Worm (Caenorhabditis elegans) whole organism, late embryonic: ENCODE measurements around the gene delm-1.
A peak's percentile ranks its signal among the peaks of the same experiment; 100 is the strongest.

Experiments
- C38D4.7 ChIP-seq: fragments of 200-800 bp; sonication (Bioruptor generic); optimal IDR thresholded peaks from 2 replicates; lab custom pipeline; 2018; ENCODE audit warnings: mild to moderate bottlenecking, missing genetic modification characterization, moderate library complexity, missing compliant biosample characterization
- F13H6.1 ChIP-seq: sonication (generic microtip); optimal IDR thresholded peaks from 2 replicates; lab custom pipeline; 2016; ENCODE audit warnings: missing genetic modification characterization, missing compliant biosample characterization
- ama-1 ChIP-seq: fragments of 150-350 bp; optimal IDR thresholded peaks from 2 replicates; lab custom pipeline; 2014
- ceh-14 ChIP-seq: sonication (generic microtip); optimal IDR thresholded peaks from 2 replicates; lab custom pipeline; 2016; ENCODE audit warnings: missing genotype, missing genetic modification characterization, missing compliant biosample characterization
- ceh-22 ChIP-seq: sonication (generic microtip); optimal IDR thresholded peaks from 2 replicates; lab custom pipeline; 2017; ENCODE audit warnings: missing biosample characterization, missing genetic modification characterization
- ceh-24 ChIP-seq: sonication (generic microtip); optimal IDR thresholded peaks from 2 replicates; lab custom pipeline; 2016; ENCODE audit warnings: mild to moderate bottlenecking, missing genetic modification characterization, missing compliant biosample characterization
- ceh-30 ChIP-seq: fragments of 150-350 bp; optimal IDR thresholded peaks from 2 replicates; lab custom pipeline; 2014; ENCODE audit warnings: missing biosample characterization, missing genetic modification characterization
- ceh-31 ChIP-seq: sonication (generic microtip); optimal IDR thresholded peaks from 2 replicates; lab custom pipeline; 2016; ENCODE audit warnings: missing genetic modification characterization, missing compliant biosample characterization
- ceh-45 ChIP-seq: fragments of 200-800 bp; sonication (Bioruptor generic); IDR thresholded peaks from 2 replicates; pipeline ENCODE4 v1.3.6; 2022; ENCODE audit warnings: missing genetic modification reagents, missing genetic modification characterization, missing compliant biosample characterization
- elt-2 ChIP-seq: sonication (generic microtip); optimal IDR thresholded peaks from 2 replicates; lab custom pipeline; 2016; ENCODE audit warnings: missing genetic modification reagents, missing genetic modification characterization, missing compliant biosample characterization
- elt-4 ChIP-seq: sonication (generic microtip); optimal IDR thresholded peaks from 2 replicates; lab custom pipeline; 2016; ENCODE audit warnings: missing genetic modification characterization, missing compliant biosample characterization
- eyg-1 ChIP-seq: sonication (generic microtip); optimal IDR thresholded peaks from 2 replicates; lab custom pipeline; 2016; ENCODE audit warnings: missing genotype, missing genetic modification characterization, missing compliant biosample characterization
- fax-1 ChIP-seq: sonication (generic microtip); optimal IDR thresholded peaks from 2 replicates; lab custom pipeline; 2016; ENCODE audit warnings: missing genotype, missing genetic modification characterization, missing compliant biosample characterization
- fkh-6 ChIP-seq: sonication (generic microtip); optimal IDR thresholded peaks from 2 replicates; lab custom pipeline; 2016; ENCODE audit warnings: missing genetic modification characterization, missing compliant biosample characterization
- hlh-30 ChIP-seq: sonication (generic microtip); optimal IDR thresholded peaks from 2 replicates; lab custom pipeline; 2017; ENCODE audit warnings: antibody characterized with exemption, missing genetic modification characterization, missing compliant biosample characterization; ENCODE audit not compliant: insufficient read depth
- hlh-8 ChIP-seq: sonication (generic microtip); optimal IDR thresholded peaks from 2 replicates; lab custom pipeline; 2016; ENCODE audit warnings: missing genotype, missing genetic modification characterization, missing compliant biosample characterization
- npax-4 ChIP-seq: sonication (generic microtip); optimal IDR thresholded peaks from 2 replicates; lab custom pipeline; 2016; ENCODE audit warnings: missing genetic modification characterization, missing compliant biosample characterization
- odd-2 ChIP-seq: sonication (generic microtip); optimal IDR thresholded peaks from 2 replicates; lab custom pipeline; 2017; ENCODE audit warnings: antibody characterized with exemption, mild to moderate bottlenecking, missing genetic modification characterization, missing compliant biosample characterization
- pha-2 ChIP-seq: sonication (generic microtip); optimal IDR thresholded peaks from 2 replicates; lab custom pipeline; 2017; ENCODE audit warnings: mild to moderate bottlenecking, missing genetic modification characterization, missing compliant biosample characterization
- pqm-1 ChIP-seq: sonication (generic microtip); optimal IDR thresholded peaks from 2 replicates; lab custom pipeline; 2016; ENCODE audit warnings: missing genetic modification characterization, missing compliant biosample characterization
- ref-2 ChIP-seq: sonication (generic microtip); optimal IDR thresholded peaks from 2 replicates; lab custom pipeline; 2016; ENCODE audit warnings: missing genetic modification characterization, missing compliant biosample characterization
- tbx-2 ChIP-seq: sonication (generic microtip); optimal IDR thresholded peaks from 2 replicates; lab custom pipeline; 2016; ENCODE audit warnings: missing genetic modification characterization, missing compliant biosample characterization
- tbx-7 ChIP-seq: sonication (generic microtip); optimal IDR thresholded peaks from 2 replicates; lab custom pipeline; 2016; ENCODE audit warnings: missing genotype, missing genetic modification characterization, missing compliant biosample characterization
- unc-42 ChIP-seq: sonication (generic microtip); optimal IDR thresholded peaks from 2 replicates; lab custom pipeline; 2016; ENCODE audit warnings: missing genotype, missing genetic modification characterization, missing compliant biosample characterization
- unc-86 ChIP-seq: sonication (generic microtip); optimal IDR thresholded peaks from 2 replicates; lab custom pipeline; 2016; ENCODE audit warnings: missing genetic modification characterization, missing compliant biosample characterization
- ztf-16 ChIP-seq: sonication (generic microtip); optimal IDR thresholded peaks from 2 replicates; lab custom pipeline; 2017; ENCODE audit warnings: missing genetic modification characterization, missing compliant biosample characterization

Gene delm-1

DNA sequence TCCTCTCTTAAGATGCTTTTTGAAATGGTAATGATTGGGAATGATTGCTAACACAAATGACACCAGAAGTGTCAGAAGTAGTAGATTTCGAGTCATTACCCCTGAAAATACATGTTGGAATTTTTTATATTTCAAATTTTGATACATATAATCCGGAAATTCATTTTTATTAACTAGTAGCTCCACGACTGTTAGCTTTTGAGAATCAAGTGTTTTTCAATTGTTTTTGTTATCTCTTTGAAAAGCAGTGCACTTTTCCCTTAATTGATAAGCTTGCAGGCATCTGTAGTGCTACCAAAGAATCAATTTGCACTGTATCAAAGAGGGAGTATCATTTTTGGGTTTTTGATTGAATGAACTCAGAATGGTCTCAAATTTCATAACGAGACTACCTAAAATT lies 29.8 kb upstream of the delm-1 start, which contains the start of gene pcp-2:
Gene pcp-2, minus strand, starts transcription at position 101 of the 400 bp plus-strand sequence.
- TF ChIP-seq ceh-30 (tag; lab: Kevin White, UChicago) (no peak), ceh-31 (tag; lab: Kevin White, UChicago) (no peak), C38D4.7 (GFP tag; lab: Kevin White, UChicago) (no peak), elt-2 (tag; lab: Kevin White, UChicago) (no peak), tbx-2 (tag; lab: Kevin White, UChicago) (no peak), unc-42 (tag; lab: Kevin White, UChicago) (no peak), hlh-8 (tag; lab: Kevin White, UChicago) (no peak)

- peak; percentile 8 for TF ChIP-seq elt-2 (tag; lab: Kevin White, UChicago)
- no peak for TF ChIP-seq fkh-6 (tag; lab: Kevin White, UChicago)
Measured at ce11 chrIV:9159863-9160262, 24.6 kb upstream of the delm-1 start.

- TF ChIP-seq ceh-45 (GFP tag; lab: Robert Waterston, UW) (no peak), fax-1 (tag; lab: Kevin White, UChicago) (no peak)
Measured at ce11 chrIV:9158969-9159800, 23.9 kb upstream of the delm-1 start, which contains the start of gene pcp-3. pcp-3 (minus strand) TSS chrIV:9159019.

DNA sequence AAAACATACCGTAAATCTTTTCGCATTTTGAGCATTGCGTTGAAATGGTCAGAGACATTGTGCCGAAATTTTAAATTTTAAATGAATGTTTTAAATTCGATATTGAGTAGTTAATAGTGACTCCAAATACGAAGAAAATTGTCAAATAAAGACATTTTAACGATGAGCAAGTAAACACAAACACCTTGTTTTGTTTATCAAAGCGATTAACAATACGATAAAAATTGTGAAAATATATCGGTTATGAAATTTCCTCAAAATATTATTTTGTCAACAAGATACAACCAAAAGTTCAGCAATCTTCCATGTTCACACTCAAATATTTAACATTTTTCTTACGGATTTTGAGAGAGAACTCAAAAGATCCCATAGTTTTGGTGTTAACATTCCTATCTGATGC lies 19.0 kb upstream of the delm-1 start, which contains the start of gene F23B2.10:
Gene F23B2.10, minus strand, starts transcription at position 101 of the 400 bp plus-strand sequence.
- no peak for TF ChIP-seq npax-4 (tag; lab: Kevin White, UChicago)

- TF ChIP-seq npax-4 (tag; lab: Kevin White, UChicago) (no peak), unc-42 (tag; lab: Kevin White, UChicago) (no peak), ceh-24 (tag; lab: Kevin White, UChicago) (no peak), eyg-1 (tag; lab: Kevin White, UChicago) (no peak), ceh-14 (tag; lab: Kevin White, UChicago) (no peak), hlh-30 (tag; lab: Kevin White, UChicago) (no peak), ztf-16 (tag; lab: Kevin White, UChicago) (no peak), hlh-8 (tag; lab: Kevin White, UChicago) (no peak), odd-2 (tag; lab: Kevin White, UChicago) (no peak), pha-2 (tag; lab: Kevin White, UChicago) (no peak), ref-2 (tag; lab: Kevin White, UChicago) (no peak), unc-86 (tag; lab: Kevin White, UChicago) (no peak), F13H6.1 (tag; lab: Kevin White, UChicago) (no peak), tbx-7 (tag; lab: Kevin White, UChicago) (no peak), elt-4 (tag; lab: Kevin White, UChicago) (no peak), ceh-22 (tag; lab: Kevin White, UChicago) (no peak), pqm-1 (no peak)
Measured at ce11 chrIV:9150175-9150574, 14.9 kb upstream of the delm-1 start, which contains the start of gene F23B2.7. F23B2.7 (plus strand) TSS chrIV:9150475.

DNA sequence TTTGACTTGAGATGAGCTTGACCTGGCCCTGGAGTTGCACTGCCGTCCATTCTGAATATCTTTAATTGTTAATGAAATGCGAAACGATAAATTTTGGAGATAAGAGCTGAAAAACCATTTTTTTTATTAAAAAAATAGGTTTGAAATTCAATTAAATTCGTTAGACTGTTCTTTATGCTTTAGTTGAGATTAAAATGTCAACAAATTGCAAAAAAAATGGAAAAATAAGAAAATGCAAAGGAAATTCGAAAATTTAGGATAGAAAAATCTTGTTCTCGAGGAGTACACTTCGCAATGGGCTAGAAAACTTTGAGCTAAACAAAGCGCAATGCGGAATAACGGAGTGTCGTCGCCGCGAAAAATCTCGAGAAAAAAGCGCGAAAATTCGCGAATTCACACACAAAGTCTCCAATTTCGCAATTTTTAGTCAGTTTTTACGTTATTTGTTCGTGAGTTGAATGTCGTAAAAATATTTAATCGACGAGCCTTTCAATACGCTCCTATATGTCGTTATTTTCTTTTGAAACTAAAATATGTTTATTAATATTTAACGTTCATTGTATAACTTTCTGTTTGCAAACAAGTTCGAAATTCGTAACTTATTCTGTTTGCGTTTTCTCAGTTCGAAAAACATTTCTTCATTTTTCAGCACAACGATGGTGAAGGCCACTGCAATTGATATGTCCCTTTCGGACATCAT lies 11.7 kb upstream of the delm-1 start, which contains the start of the genes rpb-12 and aly-2:
Gene rpb-12, minus strand, starts transcription at position 51 of the 700 bp plus-strand sequence.
Gene aly-2, plus strand, starts transcription at position 650 of the 700 bp plus-strand sequence.
- TF ChIP-seq eyg-1 (tag; lab: Kevin White, UChicago) (no peak), ama-1 (no peak), elt-2 (tag; lab: Kevin White, UChicago) (peak; percentile 40), tbx-2 (tag; lab: Kevin White, UChicago) (peak; percentile 35)
